Worm (Caenorhabditis elegans) whole organism, L2 larva: Measurements from ENCODE around the gene plpr-1.

Experiments
- ZK546.5 ChIP-seq: sonication (generic microtip); optimal IDR thresholded peaks from 2 replicates; lab custom pipeline; 2017; ENCODE audit warnings: missing biosample characterization, missing genetic modification characterization
- ceh-16 ChIP-seq: fragments of 150-350 bp; optimal IDR thresholded peaks from 2 replicates; lab custom pipeline; 2014; ENCODE audit warnings: missing biosample characterization, missing genetic modification characterization
- crh-2 ChIP-seq: sonication (generic microtip); optimal IDR thresholded peaks from 2 replicates; lab custom pipeline; 2017; ENCODE audit warnings: missing biosample characterization, missing genetic modification characterization
- fos-1 ChIP-seq: fragments of 150-350 bp; optimal IDR thresholded peaks from 2 replicates; lab custom pipeline; 2014; ENCODE audit warnings: missing biosample characterization, missing genetic modification characterization
- lin-39 ChIP-seq: fragments of 150-350 bp; optimal IDR thresholded peaks from 2 replicates; lab custom pipeline; 2014; ENCODE audit warnings: missing biosample characterization, missing genetic modification reagents, missing genetic modification characterization
- mdl-1 ChIP-seq, 2 experiments: fragments of 150-350 bp in 1 of 2; sonication (generic microtip) in 1 of 2; optimal IDR thresholded peaks; 2 replicates each; lab custom pipeline; 2017; ENCODE audit warnings: missing biosample characterization in 2 of 2, missing genetic modification characterization in 2 of 2
- nhr-21 ChIP-seq: fragments of 150-350 bp; optimal IDR thresholded peaks from 2 replicates; lab custom pipeline; 2014; ENCODE audit warnings: missing biosample characterization, missing genetic modification characterization
- nhr-237 ChIP-seq: fragments of 150-350 bp; optimal IDR thresholded peaks from 2 replicates; lab custom pipeline; 2014; ENCODE audit warnings: missing biosample characterization, missing genetic modification characterization
- nhr-77 ChIP-seq: fragments of 150-350 bp; optimal IDR thresholded peaks from 2 replicates; lab custom pipeline; 2014; ENCODE audit warnings: missing biosample characterization, missing genetic modification characterization
- ztf-4 ChIP-seq: fragments of 150-350 bp; optimal IDR thresholded peaks from 2 replicates; lab custom pipeline; 2014; ENCODE audit warnings: missing biosample characterization, missing genetic modification characterization

DNA sequence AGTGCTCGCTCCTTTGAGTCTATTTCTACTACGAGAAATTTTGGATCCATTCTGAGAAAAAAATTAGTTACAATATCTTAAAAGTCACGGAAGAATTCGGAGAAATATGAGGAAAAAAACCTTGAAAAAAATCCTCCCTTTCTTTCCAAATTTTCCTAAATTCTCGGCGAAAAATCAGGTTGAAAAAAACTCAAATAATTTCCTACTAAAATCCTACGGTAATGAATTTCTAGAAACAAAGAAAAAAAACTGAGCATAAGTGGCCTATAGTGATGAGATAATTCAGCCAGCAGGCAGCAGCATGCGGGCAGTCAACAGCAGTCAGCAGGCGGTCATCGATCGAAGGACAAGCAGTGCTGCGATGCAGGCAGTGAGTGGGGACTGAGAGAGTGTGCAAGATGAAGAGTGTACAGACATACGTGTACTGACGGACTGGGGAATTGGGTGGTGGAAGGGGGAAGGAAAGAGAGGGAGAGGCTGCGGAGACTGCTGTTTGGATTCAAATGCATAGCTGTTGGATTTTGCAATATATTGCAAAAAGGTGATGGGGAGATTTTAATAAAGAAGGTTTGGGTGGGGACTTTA, 37.3 kb upstream of the plpr-1 start, which contains the start of gene lir-3:
- no peak for TF ChIP-seq crh-2 (tag; lab: Kevin White, UChicago)
- no peak for TF ChIP-seq ztf-4 (tag; lab: Kevin White, UChicago)
- TF ChIP-seq mdl-1 (tag; optimal IDR thresholded peaks at IDR 0.05; lab: Kevin White, UChicago), result no peak
- TF ChIP-seq fos-1 (tag; lab: Kevin White, UChicago), result no peak
- TF ChIP-seq lin-39 (tag; lab: Kevin White, UChicago), result no peak
- TF ChIP-seq nhr-21 (tag; lab: Kevin White, UChicago), result no peak
- no peak for TF ChIP-seq nhr-77 (tag; lab: Kevin White, UChicago)
- no peak for TF ChIP-seq ZK546.5
- no peak for TF ChIP-seq ceh-16 (tag; lab: Kevin White, UChicago)
- TF ChIP-seq nhr-237, result no peak
